Fruit fly (Drosophila melanogaster) whole organism, embryonic: ENCODE data around the gene CG12116.

Experiments
- BEAF-32 ChIP-seq: fragments of 200-800 bp; sonication (Bioruptor generic); optimal IDR thresholded peaks from 3 replicates; lab custom pipeline; 2017; ENCODE audit warnings: missing biosample characterization, missing genetic modification characterization, mild to moderate bottlenecking, moderate library complexity, missing genetic modification reagents
- C15 ChIP-seq: fragments of 200-800 bp; sonication (Bioruptor generic); IDR thresholded peaks from 3 replicates; pipeline ENCODE4 v1.3.6; 2022; ENCODE audit warnings: missing biosample characterization, missing genetic modification characterization
- CG10209 ChIP-seq: fragments of 200-800 bp; sonication (Bioruptor generic); optimal IDR thresholded peaks from 3 replicates; lab custom pipeline; 2017; ENCODE audit warnings: missing biosample characterization, mild to moderate bottlenecking, missing genetic modification characterization, missing genetic modification reagents
- CG1024 ChIP-seq: fragments of 200-800 bp; sonication (Bioruptor generic); IDR thresholded peaks from 2 replicates; pipeline ENCODE4 v1.3.6; 2022; ENCODE audit warnings: missing biosample characterization, missing genetic modification characterization
- CG10366 ChIP-seq: fragments of 200-800 bp; sonication (Bioruptor generic); IDR thresholded peaks from 2 replicates; pipeline ENCODE4 v1.3.6; 2022; ENCODE audit warnings: missing biosample characterization, missing genetic modification characterization
- CG10543 ChIP-seq: fragments of 200-800 bp; sonication (Bioruptor generic); optimal IDR thresholded peaks from 3 replicates; lab custom pipeline; 2017; ENCODE audit warnings: missing biosample characterization, mild to moderate bottlenecking, missing genetic modification characterization, moderate library complexity
- CG12769 ChIP-seq: fragments of 200-800 bp; sonication (Bioruptor generic); optimal IDR thresholded peaks from 2 replicates; lab custom pipeline; 2019; ENCODE audit warnings: missing biosample characterization, mild to moderate bottlenecking, missing genetic modification characterization, moderate library complexity
- CG13296 ChIP-seq: fragments of 200-800 bp; sonication (Bioruptor generic); optimal IDR thresholded peaks from 3 replicates; lab custom pipeline; 2018; ENCODE audit warnings: missing biosample characterization, mild to moderate bottlenecking, missing genetic modification characterization
- CG17328 ChIP-seq: fragments of 200-800 bp; sonication (Bioruptor generic); IDR thresholded peaks from 2 replicates; pipeline ENCODE4 v1.3.6; 2022; ENCODE audit warnings: missing biosample characterization, missing genetic modification characterization
- CG18011 ChIP-seq: fragments of 200-800 bp; sonication (Bioruptor generic); optimal IDR thresholded peaks from 2 replicates; lab custom pipeline; 2017; ENCODE audit warnings: missing biosample characterization, missing genetic modification characterization, mild to moderate bottlenecking, moderate library complexity, missing genotype
- CG2202 ChIP-seq: fragments of 200-800 bp; sonication (Bioruptor generic); optimal IDR thresholded peaks from 2 replicates; lab custom pipeline; 2018; ENCODE audit warnings: missing biosample characterization, mild to moderate bottlenecking, missing genetic modification characterization
- CG3065 ChIP-seq: fragments of 200-800 bp; sonication (Bioruptor generic); optimal IDR thresholded peaks from 2 replicates; lab custom pipeline; 2016; ENCODE audit warnings: missing biosample characterization, missing genetic modification characterization
- CG33213 ChIP-seq: fragments of 200-800 bp; sonication (Bioruptor generic); optimal IDR thresholded peaks from 3 replicates; lab custom pipeline; 2016; ENCODE audit warnings: missing biosample characterization, missing genetic modification characterization
- CG6175 ChIP-seq: fragments of 200-800 bp; sonication (Bioruptor generic); IDR thresholded peaks from 3 replicates; pipeline ENCODE4 v1.3.6; 2022; ENCODE audit warnings: missing biosample characterization, missing genetic modification characterization
- CG6683 ChIP-seq: fragments of 200-800 bp; sonication (Bioruptor generic); optimal IDR thresholded peaks from 2 replicates; lab custom pipeline; 2017; ENCODE audit warnings: missing biosample characterization, mild to moderate bottlenecking, missing genetic modification characterization, missing genetic modification reagents
- CG7372 ChIP-seq: fragments of 200-800 bp; sonication (Bioruptor generic); IDR thresholded peaks from 2 replicates; pipeline ENCODE4 v1.3.6; 2022; ENCODE audit warnings: missing biosample characterization, missing genetic modification characterization
- CG7987 ChIP-seq: fragments of 200-800 bp; sonication (Bioruptor generic); optimal IDR thresholded peaks from 2 replicates; lab custom pipeline; 2018; ENCODE audit warnings: missing biosample characterization, mild to moderate bottlenecking, missing genetic modification characterization, moderate library complexity
- CG9437 ChIP-seq: fragments of 200-800 bp; sonication (Bioruptor generic); optimal IDR thresholded peaks from 2 replicates; lab custom pipeline; 2018; ENCODE audit warnings: missing biosample characterization, mild to moderate bottlenecking, missing genetic modification characterization
- CG9817 ChIP-seq: fragments of 200-800 bp; sonication (Bioruptor generic); optimal IDR thresholded peaks from 2 replicates; lab custom pipeline; 2018; ENCODE audit warnings: missing biosample characterization, mild to moderate bottlenecking, missing genetic modification characterization, moderate library complexity
- Dbx ChIP-seq: fragments of 200-800 bp; sonication (Bioruptor generic); IDR thresholded peaks from 3 replicates; pipeline ENCODE4 v1.3.6; 2022; ENCODE audit warnings: missing biosample characterization, missing genetic modification characterization
- Dip2 ChIP-seq: fragments of 200-800 bp; sonication (Bioruptor generic); IDR thresholded peaks from 2 replicates; pipeline ENCODE4 v1.3.6; 2022; ENCODE audit warnings: missing biosample characterization, missing genetic modification characterization
- Ets65A ChIP-seq: fragments of 200-800 bp; sonication (Bioruptor generic); peaks from one replicate; lab custom pipeline; 2016; ENCODE audit warnings: missing biosample characterization, missing genetic modification characterization
- Fer3 ChIP-seq: fragments of 200-800 bp; sonication (Bioruptor generic); optimal IDR thresholded peaks from 2 replicates; lab custom pipeline; 2018; ENCODE audit warnings: missing biosample characterization, mild to moderate bottlenecking, missing genetic modification characterization, moderate library complexity
- GATAe ChIP-seq: fragments of 200-800 bp; sonication (Bioruptor generic); conservative IDR thresholded peaks from 2 replicates; pipeline ENCODE4 v1.3.6; 2022; ENCODE audit warnings: missing biosample characterization, missing genetic modification characterization
- HLHmδ ChIP-seq: fragments of 200-800 bp; sonication (Bioruptor generic); optimal IDR thresholded peaks from 2 replicates; lab custom pipeline; 2018; ENCODE audit warnings: missing biosample characterization, mild to moderate bottlenecking, missing genetic modification characterization, moderate library complexity
- Hey ChIP-seq: fragments of 200-800 bp; sonication (Bioruptor generic); optimal IDR thresholded peaks from 3 replicates; lab custom pipeline; 2018; ENCODE audit warnings: missing biosample characterization, mild to moderate bottlenecking, missing genetic modification characterization
- Hr78 ChIP-seq, 2 experiments: fragments of 200-800 bp in 1 of 2; fragments of >200 bp in 1 of 2; sonication (Bioruptor generic) in 1 of 2; optimal IDR thresholded peaks; 2 replicates each; lab custom pipeline; 2017 to 2019; ENCODE audit warnings: missing biosample characterization in 2 of 2, missing genetic modification characterization in 2 of 2, mild to moderate bottlenecking in 1 of 2, moderate library complexity in 1 of 2
- Oli ChIP-seq: fragments of 200-800 bp; sonication (Bioruptor generic); optimal IDR thresholded peaks from 2 replicates; lab custom pipeline; 2018; ENCODE audit warnings: missing biosample characterization, mild to moderate bottlenecking, missing genetic modification characterization, moderate library complexity
- Sox102F ChIP-seq: fragments of 200-800 bp; sonication (Bioruptor generic); optimal IDR thresholded peaks from 2 replicates; lab custom pipeline; 2018; ENCODE audit warnings: missing biosample characterization, mild to moderate bottlenecking, missing genetic modification characterization, moderate library complexity
- Spps ChIP-seq: fragments of 200-800 bp; sonication (Bioruptor generic); optimal IDR thresholded peaks from 2 replicates; lab custom pipeline; 2018; ENCODE audit warnings: missing biosample characterization, mild to moderate bottlenecking, missing genetic modification characterization
- Sry-β ChIP-seq: fragments of 200-800 bp; sonication (Bioruptor generic); optimal IDR thresholded peaks from 2 replicates; lab custom pipeline; 2018; ENCODE audit warnings: missing biosample characterization, mild to moderate bottlenecking, missing genetic modification characterization, moderate library complexity
- Taf1 ChIP-seq: fragments of 200-800 bp; sonication (Bioruptor generic); IDR thresholded peaks from 2 replicates; pipeline ENCODE4 v1.3.6; 2022; ENCODE audit warnings: missing biosample characterization, missing genetic modification characterization
- ara ChIP-seq: fragments of 200-800 bp; sonication (Bioruptor generic); IDR thresholded peaks from 2 replicates; pipeline ENCODE4 v1.3.6; 2022; ENCODE audit warnings: missing biosample characterization, missing genetic modification characterization
- dpn ChIP-seq, 2 experiments: fragments of 200-800 bp; sonication (Bioruptor generic); optimal IDR thresholded peaks; 3 replicates each; lab custom pipeline; 2016; ENCODE audit warnings: missing biosample characterization in 2 of 2, missing genetic modification characterization in 2 of 2
- gce ChIP-seq: fragments of 200-800 bp; sonication (Bioruptor generic); IDR thresholded peaks from 3 replicates; pipeline ENCODE4 v1.3.6; 2022; ENCODE audit warnings: missing biosample characterization, missing genetic modification characterization
- grn ChIP-seq: fragments of 200-800 bp; sonication (Bioruptor generic); optimal IDR thresholded peaks from 3 replicates; lab custom pipeline; 2017; ENCODE audit warnings: missing biosample characterization, missing genetic modification characterization
- hbn ChIP-seq: fragments of 200-800 bp; sonication (Bioruptor generic); IDR thresholded peaks from 2 replicates; pipeline ENCODE4 v1.3.6; 2022; ENCODE audit warnings: missing biosample characterization, missing genetic modification characterization; ENCODE audit not compliant: partially characterized antibody
- jing ChIP-seq: fragments of 200-800 bp; sonication (Bioruptor generic); optimal IDR thresholded peaks from 2 replicates; lab custom pipeline; 2018; ENCODE audit warnings: missing biosample characterization, mild to moderate bottlenecking, missing genetic modification characterization
- klu ChIP-seq: fragments of 200-800 bp; sonication (Bioruptor generic); IDR thresholded peaks from 2 replicates; pipeline ENCODE4 v1.3.6; 2022; ENCODE audit warnings: missing biosample characterization, missing genetic modification characterization
- lmd ChIP-seq: fragments of 200-800 bp; sonication (Bioruptor generic); IDR thresholded peaks from 2 replicates; pipeline ENCODE4 v1.3.6; 2022; ENCODE audit warnings: missing biosample characterization, missing genetic modification characterization
- nau ChIP-seq: fragments of 200-800 bp; sonication (Bioruptor generic); optimal IDR thresholded peaks from 3 replicates; lab custom pipeline; 2017; ENCODE audit warnings: missing biosample characterization, mild to moderate bottlenecking, missing genetic modification characterization, missing genetic modification reagents
- pros ChIP-seq: fragments of 200-800 bp; sonication (Bioruptor generic); optimal IDR thresholded peaks from 3 replicates; lab custom pipeline; 2019; ENCODE audit warnings: missing biosample characterization, mild to moderate bottlenecking, missing genetic modification characterization, moderate library complexity
- sc ChIP-seq, 3 experiments: fragments of >200 bp in 2 of 3; fragments of 200-800 bp in 1 of 3; sonication (Bioruptor generic) in 1 of 3; optimal IDR thresholded peaks; 2 replicates in 2 of 3; 3 replicates in 1 of 3; lab custom pipeline; 2017; ENCODE audit warnings: mild to moderate bottlenecking in 1 of 3, missing biosample characterization in 1 of 3, missing genetic modification characterization in 1 of 3, missing genetic modification reagents in 1 of 3
- scrt ChIP-seq: fragments of 200-800 bp; sonication (Bioruptor generic); optimal IDR thresholded peaks from 2 replicates; lab custom pipeline; 2018; ENCODE audit warnings: missing biosample characterization, mild to moderate bottlenecking, missing genetic modification characterization, moderate library complexity
- seq ChIP-seq: fragments of 200-800 bp; sonication (Bioruptor generic); IDR thresholded peaks from 2 replicates; pipeline ENCODE4 v1.3.6; 2022; ENCODE audit warnings: missing biosample characterization, missing genetic modification characterization
- tap ChIP-seq: fragments of 200-800 bp; optimal IDR thresholded peaks from 3 replicates; lab custom pipeline; 2019; ENCODE audit warnings: missing biosample characterization, mild to moderate bottlenecking, missing genetic modification characterization, moderate library complexity
- tin ChIP-seq: fragments of 200-800 bp; sonication (Bioruptor generic); optimal IDR thresholded peaks from 3 replicates; lab custom pipeline; 2016; ENCODE audit warnings: missing biosample characterization, missing genetic modification characterization
- zen ChIP-seq: fragments of 200-800 bp; sonication (Bioruptor generic); optimal IDR thresholded peaks from 3 replicates; lab custom pipeline; 2018; ENCODE audit warnings: missing biosample characterization, mild to moderate bottlenecking, missing genetic modification characterization, moderate library complexity
- zen2 ChIP-seq: fragments of 200-800 bp; sonication (Bioruptor generic); IDR thresholded peaks from 3 replicates; pipeline ENCODE4 v1.3.6; 2022; ENCODE audit warnings: missing biosample characterization, missing genetic modification characterization; ENCODE audit not compliant: partially characterized antibody

CG12116 gene

DNA sequence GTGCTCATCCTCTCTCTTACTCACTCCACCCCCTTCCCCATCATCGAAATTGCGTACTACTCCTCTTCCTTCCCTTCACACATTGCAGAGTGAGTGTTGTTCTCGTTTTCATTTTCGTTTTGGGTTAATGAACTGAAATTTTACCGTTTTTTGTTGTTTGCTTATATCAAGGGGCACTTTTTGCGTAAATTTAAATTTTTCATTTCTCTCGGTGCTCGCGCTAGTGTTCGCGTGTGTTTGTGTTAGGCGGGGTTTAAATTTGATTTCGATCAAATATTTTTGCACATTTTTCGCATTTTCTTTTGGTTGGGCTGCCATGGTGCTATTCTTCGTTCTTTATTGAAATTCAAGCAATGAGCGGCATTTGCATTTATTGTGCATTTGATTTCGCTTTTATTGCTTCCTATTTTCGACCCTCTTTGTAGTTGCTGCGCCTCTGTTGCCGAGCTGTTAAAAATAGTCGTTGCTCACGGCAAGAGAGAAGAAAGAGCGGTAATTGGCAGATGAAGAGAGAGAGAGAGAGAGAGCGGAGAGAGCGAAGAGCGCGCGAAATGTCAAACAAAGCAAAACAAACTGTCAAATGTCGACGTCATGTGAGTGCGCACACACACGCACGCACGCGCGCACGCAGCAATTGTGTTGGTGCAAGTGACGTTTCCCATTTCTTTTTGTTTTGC is 47.9 kb downstream of the CG12116 start (continued):
- no peak for TF ChIP-seq zen2
- TF ChIP-seq jing, result no peak
- TF ChIP-seq CG3065 (GFP tag; lab: Kevin White, UChicago), result no peak
- TF ChIP-seq seq (GFP tag; lab: Robert Waterston, UW), result no peak
- TF ChIP-seq CG1024, result no peak
- TF ChIP-seq CG33213 (GFP tag; lab: Kevin White, UChicago), result no peak
- TF ChIP-seq Sox102F (GFP tag; lab: Kevin White, UChicago), result no peak
- TF ChIP-seq CG7987, result no peak
- TF ChIP-seq lmd, result no peak
- TF ChIP-seq GATAe (GFP tag; lab: Robert Waterston, UW), result no peak
- no peak for TF ChIP-seq CG10543
- TF ChIP-seq CG9437 (GFP tag; lab: Kevin White, UChicago), result no peak
- no peak for TF ChIP-seq nau (GFP tag; lab: Kevin White, UChicago)
- no peak for TF ChIP-seq CG7372 (GFP tag; lab: Robert Waterston, UW)
- no peak for TF ChIP-seq klu (GFP tag; lab: Robert Waterston, UW)
- no peak for TF ChIP-seq zen (tag; lab: Kevin White, UChicago)
- no peak for TF ChIP-seq scrt
- no peak for TF ChIP-seq CG6683 (GFP tag; lab: Kevin White, UChicago)
- peak; percentile 40 for TF ChIP-seq HLHmδ
- no peak; the same call in 2 of the 3 replicates for TF ChIP-seq CG6175 (GFP tag; lab: Robert Waterston, UW)
- no peak for TF ChIP-seq gce
- no peak for TF ChIP-seq tin (GFP tag; lab: Kevin White, UChicago)
- TF ChIP-seq hbn (GFP tag; lab: Robert Waterston, UW), result peak; percentile 21; the same call in 1 of the 2 replicates
- TF ChIP-seq Sry-β (GFP tag; lab: Kevin White, UChicago), result no peak
- no peak for TF ChIP-seq CG2202 (tag; lab: Kevin White, UChicago)
- no peak for TF ChIP-seq grn (GFP tag; lab: Kevin White, UChicago)
- TF ChIP-seq sc (optimal IDR thresholded peaks at IDR 0.05; lab: Kevin White, UChicago), result no peak
- no peak for TF ChIP-seq sc (GFP tag; optimal IDR thresholded peaks at IDR 0.05; lab: Kevin White, UChicago)
- TF ChIP-seq CG13296 (GFP tag; lab: Kevin White, UChicago), result peak; percentile 29
- no peak for TF ChIP-seq Ets65A (GFP tag; lab: Kevin White, UChicago)
- no peak for TF ChIP-seq Spps (tag; lab: Kevin White, UChicago)
- TF ChIP-seq CG10209 (GFP tag; lab: Kevin White, UChicago), result no peak
- no peak for TF ChIP-seq CG10366 (GFP tag; lab: Robert Waterston, UW)
- no peak for TF ChIP-seq Hey (tag; lab: Kevin White, UChicago)
- TF ChIP-seq BEAF-32 (GFP tag; lab: Kevin White, UChicago), result no peak
- no peak for TF ChIP-seq C15 (GFP tag; lab: Robert Waterston, UW)
- no peak for TF ChIP-seq tap (tag; lab: Kevin White, UChicago)
- no peak for TF ChIP-seq Fer3
- TF ChIP-seq Dbx (GFP tag; lab: Robert Waterston, UW), result peak; percentile 34; the same call in 1 of the 3 replicates
- peak; percentile 54 for TF ChIP-seq CG18011 (GFP tag; lab: Kevin White, UChicago)
- TF ChIP-seq ara (GFP tag; lab: Robert Waterston, UW), result no peak
- no peak for TF ChIP-seq Dip2 (GFP tag; lab: Robert Waterston, UW)
- TF ChIP-seq pros (GFP tag; lab: Kevin White, UChicago), result peak; percentile 1
- no peak for TF ChIP-seq Hr78 (GFP tag; optimal IDR thresholded peaks at IDR 0.05; lab: Kevin White, UChicago)
- TF ChIP-seq dpn (GFP tag; optimal IDR thresholded peaks at IDR 0.05; lab: Kevin White, UChicago), result no peak
- TF ChIP-seq Taf1 (GFP tag; lab: Robert Waterston, UW), result no peak
- TF ChIP-seq CG17328 (GFP tag; lab: Robert Waterston, UW), result no peak
- TF ChIP-seq CG9817 (tag; lab: Kevin White, UChicago), result no peak
- TF ChIP-seq Oli (tag; lab: Kevin White, UChicago), result no peak
- peak; percentile 30 for TF ChIP-seq CG12769
